Worm (Caenorhabditis elegans) whole organism, L3 larva: Measurements from ENCODE around the gene nspc-19.

Experiments
- R02D3.7 ChIP-seq: fragments of 150-350 bp; optimal IDR thresholded peaks from 2 replicates; lab custom pipeline; 2014; ENCODE audit warnings: missing biosample characterization, missing genetic modification characterization
- ZK546.5 ChIP-seq: sonication (generic microtip); optimal IDR thresholded peaks from 2 replicates; lab custom pipeline; 2017; ENCODE audit warnings: missing biosample characterization, missing genetic modification characterization
- aly-2 ChIP-seq: fragments of 150-350 bp; optimal IDR thresholded peaks from 2 replicates; lab custom pipeline; 2014; ENCODE audit warnings: missing biosample characterization, missing genetic modification characterization
- ama-1 ChIP-seq: fragments of 150-350 bp; optimal IDR thresholded peaks from 2 replicates; lab custom pipeline; 2018
- ceh-16 ChIP-seq: sonication (generic microtip); optimal IDR thresholded peaks from 2 replicates; lab custom pipeline; 2017; ENCODE audit warnings: missing biosample characterization, missing genetic modification characterization
- ceh-28 ChIP-seq: fragments of 150-350 bp; optimal IDR thresholded peaks from 2 replicates; lab custom pipeline; 2014; ENCODE audit warnings: missing biosample characterization, missing genetic modification reagents, missing genetic modification characterization
- ceh-82 ChIP-seq: fragments of 150-350 bp; optimal IDR thresholded peaks from 2 replicates; lab custom pipeline; 2014; ENCODE audit warnings: missing biosample characterization, missing genetic modification characterization
- ceh-9 ChIP-seq: sonication (generic microtip); optimal IDR thresholded peaks from 2 replicates; lab custom pipeline; 2018; ENCODE audit warnings: missing biosample characterization, missing genetic modification characterization
- daf-12 ChIP-seq: fragments of 150-350 bp; optimal IDR thresholded peaks from 2 replicates; lab custom pipeline; 2014; ENCODE audit warnings: missing biosample characterization, missing genetic modification reagents, missing genetic modification characterization
- egl-27 ChIP-seq: sonication (generic microtip); optimal IDR thresholded peaks from 4 replicates; lab custom pipeline; 2017; ENCODE audit warnings: missing biosample characterization, missing genetic modification reagents, missing genetic modification characterization
- egl-5 ChIP-seq: fragments of 150-350 bp; optimal IDR thresholded peaks from 2 replicates; lab custom pipeline; 2017; ENCODE audit warnings: missing biosample characterization, missing genetic modification reagents, missing genetic modification characterization, inconsistent platforms
- elt-1 ChIP-seq: fragments of 150-350 bp; optimal IDR thresholded peaks from 2 replicates; lab custom pipeline; 2014; ENCODE audit warnings: missing biosample characterization, missing genetic modification characterization
- elt-2 ChIP-seq: sonication (generic microtip); optimal IDR thresholded peaks from 2 replicates; lab custom pipeline; 2016; ENCODE audit warnings: missing genetic modification reagents, mild to moderate bottlenecking, missing genetic modification characterization, missing compliant biosample characterization
- elt-3 ChIP-seq, 3 experiments: fragments of 150-350 bp in 1 of 3; sonication (generic microtip) in 2 of 3; optimal IDR thresholded peaks; 2 replicates in 2 of 3; 4 replicates in 1 of 3; lab custom pipeline; 2014 to 2017; ENCODE audit warnings: missing biosample characterization in 3 of 3, missing genetic modification characterization in 3 of 3
- eor-1 ChIP-seq, 2 experiments: fragments of 150-350 bp; optimal IDR thresholded peaks; 2 replicates each; lab custom pipeline; 2014 to 2018; ENCODE audit warnings: missing biosample characterization in 2 of 2, missing genetic modification characterization in 2 of 2
- fkh-10 ChIP-seq: sonication (generic microtip); optimal IDR thresholded peaks from 2 replicates; lab custom pipeline; 2017; ENCODE audit warnings: missing biosample characterization, missing genetic modification reagents, missing genetic modification characterization
- fkh-2 ChIP-seq: fragments of 150-350 bp; optimal IDR thresholded peaks from 2 replicates; lab custom pipeline; 2014; ENCODE audit warnings: missing biosample characterization, missing genetic modification reagents, missing genetic modification characterization
- fos-1 ChIP-seq: fragments of 150-350 bp; optimal IDR thresholded peaks from 2 replicates; lab custom pipeline; 2014; ENCODE audit warnings: missing biosample characterization, missing genetic modification characterization
- hmg-11 ChIP-seq: sonication (generic microtip); optimal IDR thresholded peaks from 2 replicates; lab custom pipeline; 2016; ENCODE audit warnings: missing genetic modification characterization, missing compliant biosample characterization
- jun-1 ChIP-seq: fragments of 150-350 bp; optimal IDR thresholded peaks from 2 replicates; lab custom pipeline; 2014; ENCODE audit warnings: missing biosample characterization, missing genetic modification reagents, missing genetic modification characterization
- lin-15B ChIP-seq: fragments of 150-350 bp; optimal IDR thresholded peaks from 2 replicates; lab custom pipeline; 2014; ENCODE audit warnings: missing biosample characterization, missing genetic modification characterization
- lin-39 ChIP-seq: fragments of 150-350 bp; optimal IDR thresholded peaks from 2 replicates; lab custom pipeline; 2018; ENCODE audit warnings: missing biosample characterization, missing genetic modification reagents, missing genetic modification characterization
- lsy-12 ChIP-seq: sonication (generic microtip); optimal IDR thresholded peaks from 2 replicates; lab custom pipeline; 2016; ENCODE audit warnings: mild to moderate bottlenecking, missing genetic modification characterization, missing compliant biosample characterization
- mdl-1 ChIP-seq: fragments of 150-350 bp; optimal IDR thresholded peaks from 2 replicates; lab custom pipeline; 2014; ENCODE audit warnings: missing biosample characterization, missing genetic modification characterization
- mml-1 ChIP-seq: fragments of 150-350 bp; sonication (generic microtip); optimal IDR thresholded peaks from 3 replicates; lab custom pipeline; 2014; ENCODE audit warnings: missing biosample characterization, missing genetic modification characterization
- nfya-1 ChIP-seq: sonication (generic microtip); optimal IDR thresholded peaks from 2 replicates; lab custom pipeline; 2017; ENCODE audit warnings: missing genetic modification characterization, mild to moderate bottlenecking, missing compliant biosample characterization, antibody characterized with exemption, moderate library complexity; ENCODE audit not compliant: insufficient read depth
- nhr-11 ChIP-seq: fragments of 150-350 bp; optimal IDR thresholded peaks from 2 replicates; lab custom pipeline; 2014; ENCODE audit warnings: missing biosample characterization, missing genetic modification characterization
- nhr-12 ChIP-seq: fragments of 150-350 bp; optimal IDR thresholded peaks from 2 replicates; lab custom pipeline; 2014; ENCODE audit warnings: missing biosample characterization, missing genetic modification characterization
- nhr-23 ChIP-seq: fragments of 150-350 bp; optimal IDR thresholded peaks from 2 replicates; lab custom pipeline; 2014; ENCODE audit warnings: missing biosample characterization, missing genetic modification reagents, missing genetic modification characterization
- nhr-237 ChIP-seq: fragments of 150-350 bp; optimal IDR thresholded peaks from 2 replicates; lab custom pipeline; 2014; ENCODE audit warnings: missing biosample characterization, missing genetic modification characterization
- nhr-25 ChIP-seq: sonication (generic microtip); optimal IDR thresholded peaks from 2 replicates; lab custom pipeline; 2017; ENCODE audit warnings: missing biosample characterization, missing genetic modification characterization
- nhr-28 ChIP-seq: fragments of 150-350 bp; optimal IDR thresholded peaks from 2 replicates; lab custom pipeline; 2014; ENCODE audit warnings: missing biosample characterization, missing genetic modification characterization
- nhr-43 ChIP-seq: sonication (generic microtip); optimal IDR thresholded peaks from 2 replicates; lab custom pipeline; 2016; ENCODE audit warnings: mild to moderate bottlenecking, missing genetic modification characterization, missing compliant biosample characterization; ENCODE audit not compliant: poor library complexity, severe bottlenecking
- nhr-67 ChIP-seq: fragments of 150-350 bp; optimal IDR thresholded peaks from 2 replicates; lab custom pipeline; 2014; ENCODE audit warnings: missing biosample characterization, missing genetic modification characterization
- nhr-76 ChIP-seq: fragments of 150-350 bp; sonication (generic microtip); optimal IDR thresholded peaks from 5 replicates; lab custom pipeline; 2014; ENCODE audit warnings: missing biosample characterization, missing genetic modification characterization
- nhr-77 ChIP-seq: fragments of 150-350 bp; optimal IDR thresholded peaks from 2 replicates; lab custom pipeline; 2014; ENCODE audit warnings: missing biosample characterization, missing genetic modification characterization
- pha-4 ChIP-seq: fragments of 150-350 bp; optimal IDR thresholded peaks from 2 replicates; lab custom pipeline; 2014; ENCODE audit warnings: missing biosample characterization, missing genetic modification reagents, missing genetic modification characterization
- pqm-1 ChIP-seq: fragments of 150-350 bp; optimal IDR thresholded peaks from 2 replicates; lab custom pipeline; 2017; ENCODE audit warnings: missing biosample characterization, missing genetic modification characterization, inconsistent platforms
- sea-2 ChIP-seq: fragments of 150-350 bp; sonication (generic microtip); optimal IDR thresholded peaks from 4 replicates; lab custom pipeline; 2014; ENCODE audit warnings: missing biosample characterization, missing genetic modification reagents, missing genetic modification characterization
- skn-1 ChIP-seq: fragments of 150-350 bp; optimal IDR thresholded peaks from 2 replicates; lab custom pipeline; 2014; ENCODE audit warnings: missing biosample characterization, missing genetic modification characterization
- snpc-4 ChIP-seq: fragments of 150-350 bp; optimal IDR thresholded peaks from 2 replicates; lab custom pipeline; 2014; ENCODE audit warnings: missing biosample characterization, missing genetic modification characterization
- tbx-2 ChIP-seq: sonication (generic microtip); optimal IDR thresholded peaks from 2 replicates; lab custom pipeline; 2016; ENCODE audit warnings: mild to moderate bottlenecking, missing genetic modification characterization, missing compliant biosample characterization
- unc-39 ChIP-seq: sonication (generic microtip); optimal IDR thresholded peaks from 4 replicates; lab custom pipeline; 2017; ENCODE audit warnings: missing biosample characterization, missing genetic modification characterization
- unc-62 ChIP-seq: fragments of 150-350 bp; sonication (generic microtip); optimal IDR thresholded peaks from 4 replicates; lab custom pipeline; 2014; ENCODE audit warnings: missing biosample characterization, missing genetic modification reagents, missing genetic modification characterization
- zag-1 ChIP-seq: fragments of 150-350 bp; optimal IDR thresholded peaks from 2 replicates; lab custom pipeline; 2014; ENCODE audit warnings: missing biosample characterization, missing genetic modification characterization
- ztf-11 ChIP-seq: fragments of 150-350 bp; optimal IDR thresholded peaks from 2 replicates; lab custom pipeline; 2014; ENCODE audit warnings: missing biosample characterization, missing genetic modification characterization
- ztf-4 ChIP-seq: fragments of 150-350 bp; optimal IDR thresholded peaks from 2 replicates; lab custom pipeline; 2014; ENCODE audit warnings: missing biosample characterization, missing genetic modification characterization

nspc-19 gene

DNA sequence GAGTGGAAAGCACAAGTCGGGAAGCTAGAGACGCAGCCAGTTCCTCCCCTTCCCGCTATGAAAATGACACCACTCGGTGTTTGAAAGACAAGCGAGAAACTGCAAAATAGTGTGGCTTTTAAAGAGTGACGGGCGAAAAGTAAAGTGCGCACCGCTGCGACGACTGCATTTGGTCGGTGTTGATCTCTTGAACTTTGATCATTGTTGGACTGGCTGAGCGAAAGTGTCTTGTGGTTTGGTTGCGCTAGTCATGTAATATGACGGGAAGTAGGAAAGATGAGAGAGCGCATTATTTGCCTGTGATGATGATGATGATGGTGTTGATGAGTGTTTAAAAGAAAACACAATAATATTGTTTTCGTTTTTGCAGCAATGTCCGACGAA, 31.8 kb downstream of the nspc-19 start (continued):
- TF ChIP-seq nhr-237 (no peak), aly-2 (tag; lab: Kevin White, UChicago) (no peak), pqm-1 (tag; lab: Kevin White, UChicago) (peak; percentile 85), zag-1 (tag; lab: Kevin White, UChicago) (peak; percentile 59), unc-39 (tag; lab: Kevin White, UChicago) (no peak), lin-39 (tag; lab: Kevin White, UChicago) (peak; percentile 92), ceh-9 (tag; lab: Kevin White, UChicago) (no peak), daf-12 (tag; lab: Kevin White, UChicago) (no peak), mdl-1 (tag; lab: Kevin White, UChicago) (peak; percentile 89), hmg-11 (peak; percentile 35), ztf-11 (no peak), ztf-4 (tag; lab: Kevin White, UChicago) (no peak), nhr-25 (tag; lab: Kevin White, UChicago) (peak; percentile 89)

DNA sequence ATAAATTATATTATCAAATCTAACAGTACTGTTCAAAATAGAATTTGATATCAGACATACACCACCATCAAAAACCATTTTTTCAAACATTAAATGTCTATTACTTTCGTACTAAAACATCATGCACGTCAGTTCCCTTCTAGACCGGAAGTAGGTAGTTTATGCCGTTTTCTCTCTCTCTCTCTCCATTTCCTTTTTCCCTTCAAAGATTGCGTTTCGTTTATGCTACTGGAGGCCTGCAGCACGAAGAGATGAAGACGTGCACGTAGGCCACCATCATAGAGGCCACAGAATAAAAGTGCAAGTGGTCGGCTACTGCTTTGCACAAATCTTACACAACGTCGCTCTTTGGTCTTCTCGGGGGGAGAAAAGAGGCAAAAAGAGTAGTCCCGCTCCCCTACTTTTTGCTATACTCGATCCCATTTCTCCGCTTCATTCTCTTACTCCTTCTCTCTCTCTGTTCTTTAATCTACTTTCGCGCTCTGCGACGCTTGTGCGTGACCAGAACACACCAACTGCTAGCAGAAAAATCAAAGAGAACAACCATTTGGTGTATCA, 33.0 kb downstream of the nspc-19 start:
- no peak for TF ChIP-seq nhr-67 (tag; lab: Kevin White, UChicago)
- peak; percentile 70 for TF ChIP-seq pha-4 (tag; lab: Kevin White, UChicago)
- no peak for TF ChIP-seq unc-39 (tag; lab: Kevin White, UChicago)
- TF ChIP-seq skn-1 = no peak
- peak; percentile 36 for TF ChIP-seq elt-1 (tag; lab: Kevin White, UChicago)
- TF ChIP-seq R02D3.7 = peak; percentile 32
- no peak for TF ChIP-seq ceh-16 (tag; lab: Kevin White, UChicago)
- TF ChIP-seq nhr-11 (tag; lab: Kevin White, UChicago) = peak; percentile 61
- peak in 1 of 3 experiments; percentile 59 for TF ChIP-seq elt-3 (tag; optimal IDR thresholded peaks at IDR 0.05; lab: Kevin White, UChicago)
- no peak for TF ChIP-seq ztf-4 (tag; lab: Kevin White, UChicago)
- TF ChIP-seq nhr-12 = no peak
- TF ChIP-seq jun-1 (tag; lab: Kevin White, UChicago) = peak; percentile 33
- no peak for TF ChIP-seq nhr-77 (tag; lab: Kevin White, UChicago)
- TF ChIP-seq aly-2 (tag; lab: Kevin White, UChicago) = no peak
- TF ChIP-seq nhr-43 (tag; lab: Kevin White, UChicago) = peak; percentile 52
- peak; percentile 73 for TF ChIP-seq fkh-10 (GFP tag; lab: Kevin White, UChicago)
- TF ChIP-seq nfya-1 (tag; lab: Kevin White, UChicago) = peak; percentile 65
- TF ChIP-seq lin-39 (tag; lab: Kevin White, UChicago) = peak; percentile 89
- no peak for TF ChIP-seq pqm-1 (tag; lab: Kevin White, UChicago)
- TF ChIP-seq lsy-12 (tag; lab: Kevin White, UChicago) = no peak
- TF ChIP-seq fos-1 (tag; lab: Kevin White, UChicago) = peak; percentile 15
- peak; percentile 33 for TF ChIP-seq unc-62
- TF ChIP-seq tbx-2 = peak; percentile 70
- TF ChIP-seq ztf-11 = no peak
- peak; percentile 8 for TF ChIP-seq ceh-9 (tag; lab: Kevin White, UChicago)
- TF ChIP-seq eor-1 (tag; optimal IDR thresholded peaks at IDR 0.05; lab: Kevin White, UChicago) = no peak
- peak; percentile 48 for TF ChIP-seq sea-2 (GFP tag; lab: Kevin White, UChicago)
- TF ChIP-seq ceh-82 (tag; lab: Kevin White, UChicago) = peak; percentile 48
- no peak for TF ChIP-seq fkh-2 (tag; lab: Kevin White, UChicago)
- peak; percentile 61 for TF ChIP-seq daf-12 (tag; lab: Kevin White, UChicago)
- TF ChIP-seq egl-27 (tag; lab: Kevin White, UChicago) = peak; percentile 12
- TF ChIP-seq nhr-237 = no peak
- TF ChIP-seq mml-1 = no peak
- TF ChIP-seq ZK546.5 (tag; lab: Kevin White, UChicago) = no peak
- no peak for TF ChIP-seq nhr-28 (tag; lab: Kevin White, UChicago)
- TF ChIP-seq snpc-4 = no peak
- TF ChIP-seq ama-1 = no peak
- peak; percentile 4 for TF ChIP-seq lin-15B (tag; lab: Kevin White, UChicago)
- TF ChIP-seq nhr-25 (tag; lab: Kevin White, UChicago) = peak; percentile 74
- peak; percentile 39 for TF ChIP-seq ceh-28 (tag; lab: Kevin White, UChicago)
- peak; percentile 22 for TF ChIP-seq elt-2
- TF ChIP-seq mdl-1 (tag; lab: Kevin White, UChicago) = peak; percentile 63
- TF ChIP-seq hmg-11 = peak; percentile 17
- no peak for TF ChIP-seq zag-1 (tag; lab: Kevin White, UChicago)
- TF ChIP-seq nhr-76 (tag; lab: Kevin White, UChicago) = no peak
- TF ChIP-seq nhr-23 (tag; lab: Kevin White, UChicago) = peak; percentile 31
- TF ChIP-seq egl-5 (tag; lab: Kevin White, UChicago) = peak; percentile 22
